Fruit fly (Drosophila melanogaster): ENCODE results near the gene ver.

- TF ChIP-seq CG1621 (tag; optimal IDR thresholded peaks at IDR 0.05) (no peak), eg (GFP tag; IDR thresholded peaks at IDR 0.05) (peak; percentile 86), Eip93F (GFP tag; optimal IDR thresholded peaks at IDR 0.05) (peak; percentile 65)
Observed at dm6 chr3L:12529431-12530007, 5.7 kb downstream of the ver start.

Measured in whole organism, prepupa.